Fruit fly (Drosophila melanogaster) whole organism, embryonic: ENCODE measurements around the gene SIFaR.

ENCODE experiments used
- Bteb2 ChIP-seq: fragments of 200-800 bp; sonication (Bioruptor generic); optimal IDR thresholded peaks from 2 replicates; lab custom pipeline; 2016; ENCODE audit warnings: missing biosample characterization, missing genetic modification characterization
- CG10543 ChIP-seq: fragments of 200-800 bp; sonication (Bioruptor generic); optimal IDR thresholded peaks from 3 replicates; lab custom pipeline; 2017; ENCODE audit warnings: missing biosample characterization, mild to moderate bottlenecking, missing genetic modification characterization, moderate library complexity
- CG10654 ChIP-seq: fragments of 200-800 bp; sonication (Bioruptor generic); optimal IDR thresholded peaks from 2 replicates; lab custom pipeline; 2016; ENCODE audit warnings: missing biosample characterization, missing genetic modification characterization
- CG10959 ChIP-seq: fragments of 200-800 bp; sonication (Bioruptor generic); IDR thresholded peaks from 2 replicates; pipeline ENCODE4 v1.3.6; 2022; ENCODE audit warnings: missing biosample characterization, missing genetic modification characterization
- CG10979 ChIP-seq: fragments of 200-800 bp; sonication (Bioruptor generic); optimal IDR thresholded peaks from 2 replicates; lab custom pipeline; 2018; ENCODE audit warnings: missing biosample characterization, mild to moderate bottlenecking, missing genetic modification characterization, moderate library complexity
- CG11456 ChIP-seq: fragments of 200-800 bp; sonication (Bioruptor generic); IDR thresholded peaks from 3 replicates; pipeline ENCODE4 v1.3.6; 2022; ENCODE audit warnings: missing biosample characterization, missing genetic modification characterization
- CG12104 ChIP-seq: fragments of 200-800 bp; sonication (Bioruptor generic); optimal IDR thresholded peaks from 3 replicates; lab custom pipeline; 2016; ENCODE audit warnings: missing biosample characterization, missing genetic modification characterization
- CG12659 ChIP-seq: fragments of 200-800 bp; sonication (Bioruptor generic); optimal IDR thresholded peaks from 3 replicates; lab custom pipeline; 2017; ENCODE audit warnings: mild to moderate bottlenecking, missing biosample characterization, missing genetic modification reagents, missing genetic modification characterization
- CG14710 ChIP-seq: fragments of 200-800 bp; sonication (Bioruptor generic); optimal IDR thresholded peaks from 3 replicates; lab custom pipeline; 2019; ENCODE audit warnings: missing biosample characterization, mild to moderate bottlenecking, missing genetic modification characterization, moderate library complexity
- CG1602 ChIP-seq: fragments of 200-800 bp; sonication (Bioruptor generic); optimal IDR thresholded peaks from 3 replicates; lab custom pipeline; 2016; ENCODE audit warnings: missing biosample characterization, missing genetic modification characterization
- CG1603 ChIP-seq: fragments of 200-800 bp; sonication (Bioruptor generic); optimal IDR thresholded peaks from 2 replicates; lab custom pipeline; 2019; ENCODE audit warnings: missing biosample characterization, mild to moderate bottlenecking, missing genetic modification characterization, moderate library complexity
- CG17829 ChIP-seq: fragments of 200-800 bp; optimal IDR thresholded peaks from 2 replicates; lab custom pipeline; 2019; ENCODE audit warnings: missing biosample characterization, mild to moderate bottlenecking, missing genetic modification characterization, moderate library complexity
- CG2678 ChIP-seq: fragments of 200-800 bp; sonication (Bioruptor generic); optimal IDR thresholded peaks from 3 replicates; lab custom pipeline; 2019; ENCODE audit warnings: missing biosample characterization, mild to moderate bottlenecking, missing genetic modification characterization, moderate library complexity
- CG2712 ChIP-seq: fragments of 200-800 bp; optimal IDR thresholded peaks from 3 replicates; lab custom pipeline; 2019; ENCODE audit warnings: missing biosample characterization, mild to moderate bottlenecking, missing genetic modification characterization, moderate library complexity
- CG30020 ChIP-seq: fragments of 200-800 bp; optimal IDR thresholded peaks from 2 replicates; lab custom pipeline; 2019; ENCODE audit warnings: missing biosample characterization, mild to moderate bottlenecking, missing genetic modification characterization, moderate library complexity
- CG34376 ChIP-seq: fragments of 200-800 bp; sonication (Bioruptor generic); optimal IDR thresholded peaks from 2 replicates; lab custom pipeline; 2018; ENCODE audit warnings: missing biosample characterization, mild to moderate bottlenecking, missing genetic modification characterization
- CG3726 ChIP-seq: fragments of 200-800 bp; sonication (Bioruptor generic); IDR thresholded peaks from 3 replicates; pipeline ENCODE4, ENCODE4 v1.3.6; 2022; ENCODE audit warnings: missing biosample characterization, missing genetic modification characterization
- CG6791 ChIP-seq: fragments of 200-800 bp; sonication (Bioruptor generic); IDR thresholded peaks from 3 replicates; pipeline ENCODE4 v1.3.6; 2022; ENCODE audit warnings: missing biosample characterization, missing genetic modification characterization; ENCODE audit not compliant: partially characterized antibody
- CG7839 ChIP-seq: fragments of 200-800 bp; sonication (Bioruptor generic); optimal IDR thresholded peaks from 3 replicates; lab custom pipeline; 2018; ENCODE audit warnings: missing biosample characterization, mild to moderate bottlenecking, missing genetic modification characterization, moderate library complexity
- CG9932 ChIP-seq: fragments of 200-800 bp; sonication (Bioruptor generic); IDR thresholded peaks from 2 replicates; pipeline ENCODE4 v1.3.6; 2022; ENCODE audit warnings: missing biosample characterization, missing genetic modification characterization
- Dfd ChIP-seq, 2 experiments: fragments of >200 bp; optimal IDR thresholded peaks; 2 replicates each; lab custom pipeline; 2017; ENCODE audit warnings: missing biosample characterization in 2 of 2, missing genetic modification characterization in 2 of 2
- Fer3 ChIP-seq: fragments of 200-800 bp; sonication (Bioruptor generic); optimal IDR thresholded peaks from 2 replicates; lab custom pipeline; 2018; ENCODE audit warnings: missing biosample characterization, mild to moderate bottlenecking, missing genetic modification characterization, moderate library complexity
- GATAe ChIP-seq: fragments of 200-800 bp; sonication (Bioruptor generic); conservative IDR thresholded peaks from 2 replicates; pipeline ENCODE4 v1.3.6; 2022; ENCODE audit warnings: missing biosample characterization, missing genetic modification characterization
- HHEX ChIP-seq: fragments of 200-800 bp; sonication (Bioruptor generic); optimal IDR thresholded peaks from 3 replicates; lab custom pipeline; 2017; ENCODE audit warnings: missing biosample characterization, mild to moderate bottlenecking, missing genetic modification characterization, missing genetic modification reagents
- HLH54F ChIP-seq: fragments of 200-800 bp; sonication (Bioruptor generic); optimal IDR thresholded peaks from 3 replicates; lab custom pipeline; 2016; ENCODE audit warnings: missing biosample characterization, missing genetic modification characterization
- HmgD ChIP-seq: fragments of 200-800 bp; sonication (Bioruptor generic); optimal IDR thresholded peaks from 3 replicates; lab custom pipeline; 2016; ENCODE audit warnings: missing biosample characterization, missing genetic modification characterization
- Hr51 ChIP-seq, 2 experiments: fragments of 200-800 bp; sonication (Bioruptor generic); optimal IDR thresholded peaks; 2 replicates in 1 of 2; 3 replicates in 1 of 2; lab custom pipeline; 2016 to 2018; ENCODE audit warnings: missing biosample characterization in 2 of 2, missing genetic modification characterization in 2 of 2, mild to moderate bottlenecking in 1 of 2, moderate library complexity in 1 of 2
- Hr78 ChIP-seq, 2 experiments: fragments of 200-800 bp in 1 of 2; fragments of >200 bp in 1 of 2; sonication (Bioruptor generic) in 1 of 2; optimal IDR thresholded peaks; 2 replicates each; lab custom pipeline; 2017 to 2019; ENCODE audit warnings: missing biosample characterization in 2 of 2, missing genetic modification characterization in 2 of 2, mild to moderate bottlenecking in 1 of 2, moderate library complexity in 1 of 2
- MESR4 ChIP-seq: fragments of 200-800 bp; sonication (Bioruptor generic); optimal IDR thresholded peaks from 2 replicates; lab custom pipeline; 2018; ENCODE audit warnings: missing biosample characterization, mild to moderate bottlenecking, missing genetic modification characterization, moderate library complexity
- TFAM ChIP-seq: fragments of 200-800 bp; sonication (Bioruptor generic); optimal IDR thresholded peaks from 2 replicates; lab custom pipeline; 2017; ENCODE audit warnings: missing biosample characterization, missing genetic modification characterization, inconsistent platforms
- Vsx1 ChIP-seq: fragments of 200-800 bp; sonication (Bioruptor generic); optimal IDR thresholded peaks from 2 replicates; lab custom pipeline; 2017; ENCODE audit warnings: missing biosample characterization, mild to moderate bottlenecking, missing genetic modification characterization, missing genetic modification reagents
- amos ChIP-seq: fragments of 200-800 bp; sonication (Bioruptor generic); IDR thresholded peaks from 2 replicates; pipeline ENCODE4 v1.3.6; 2022; ENCODE audit warnings: missing biosample characterization, missing genetic modification characterization; ENCODE audit not compliant: partially characterized antibody
- chn ChIP-seq: fragments of 200-800 bp; sonication (Bioruptor generic); optimal IDR thresholded peaks from 2 replicates; lab custom pipeline; 2016; ENCODE audit warnings: missing biosample characterization, missing genetic modification characterization
- dm ChIP-seq: fragments of 200-800 bp; sonication (Bioruptor generic); optimal IDR thresholded peaks from 3 replicates; lab custom pipeline; 2016; ENCODE audit warnings: missing biosample characterization, missing genetic modification characterization
- fd102C ChIP-seq: fragments of 200-800 bp; sonication (Bioruptor generic); optimal IDR thresholded peaks from 2 replicates; lab custom pipeline; 2018; ENCODE audit warnings: missing biosample characterization, mild to moderate bottlenecking, missing genetic modification characterization, moderate library complexity
- gfzf ChIP-seq: fragments of 200-800 bp; sonication (Bioruptor generic); optimal IDR thresholded peaks from 2 replicates; lab custom pipeline; 2016; ENCODE audit warnings: missing biosample characterization, mild to moderate bottlenecking, missing genetic modification characterization, moderate library complexity
- ind ChIP-seq: fragments of 200-800 bp; sonication (Bioruptor generic); optimal IDR thresholded peaks from 3 replicates; lab custom pipeline; 2016; ENCODE audit warnings: missing biosample characterization, missing genetic modification characterization
- kay ChIP-seq: fragments of 200-800 bp; sonication (Bioruptor generic); optimal IDR thresholded peaks from 2 replicates; lab custom pipeline; 2016; ENCODE audit warnings: missing biosample characterization, missing genetic modification characterization
- ken ChIP-seq: fragments of 200-800 bp; sonication (Bioruptor generic); IDR thresholded peaks from 3 replicates; pipeline ENCODE4 v1.3.6; 2022; ENCODE audit warnings: missing biosample characterization, missing genetic modification characterization
- klu ChIP-seq: fragments of 200-800 bp; sonication (Bioruptor generic); IDR thresholded peaks from 2 replicates; pipeline ENCODE4 v1.3.6; 2022; ENCODE audit warnings: missing biosample characterization, missing genetic modification characterization
- lbe ChIP-seq: fragments of 200-800 bp; sonication (Bioruptor generic); optimal IDR thresholded peaks from 2 replicates; lab custom pipeline; 2016; ENCODE audit warnings: missing biosample characterization, mild to moderate bottlenecking, missing genetic modification characterization
- maf-S ChIP-seq: fragments of 200-800 bp; sonication (Bioruptor generic); optimal IDR thresholded peaks from 2 replicates; lab custom pipeline; 2016; ENCODE audit warnings: missing biosample characterization, missing genetic modification characterization
- odd ChIP-seq: fragments of 200-800 bp; sonication (Bioruptor generic); optimal IDR thresholded peaks from 2 replicates; lab custom pipeline; 2017; ENCODE audit warnings: missing biosample characterization, mild to moderate bottlenecking, missing genetic modification characterization
- ro ChIP-seq: fragments of 200-800 bp; sonication (Bioruptor generic); IDR thresholded peaks from 2 replicates; pipeline ENCODE4 v1.3.6; 2022; ENCODE audit warnings: missing biosample characterization, missing genetic modification characterization
- sens ChIP-seq: fragments of 200-800 bp; sonication (Bioruptor generic); peaks from one replicate; lab custom pipeline; 2016; ENCODE audit warnings: missing biosample characterization, missing genetic modification characterization
- sim ChIP-seq: fragments of 200-800 bp; sonication (Bioruptor generic); IDR thresholded peaks from 2 replicates; pipeline ENCODE4 v1.3.6; 2022; ENCODE audit warnings: missing biosample characterization, missing genetic modification characterization
- slou ChIP-seq: fragments of 200-800 bp; sonication (Bioruptor generic); optimal IDR thresholded peaks from 3 replicates; lab custom pipeline; 2016; ENCODE audit warnings: missing biosample characterization, missing genetic modification characterization
- sr ChIP-seq: fragments of 200-800 bp; sonication (Bioruptor generic); IDR thresholded peaks from 3 replicates; pipeline ENCODE4 v1.3.6; 2022; ENCODE audit warnings: missing biosample characterization, missing genetic modification characterization
- unpg ChIP-seq: fragments of 200-800 bp; sonication (Bioruptor generic); optimal IDR thresholded peaks from 3 replicates; lab custom pipeline; 2018; ENCODE audit warnings: missing biosample characterization, mild to moderate bottlenecking, missing genetic modification characterization, moderate library complexity
- vvl ChIP-seq: fragments of 200-800 bp; sonication (Bioruptor generic); IDR thresholded peaks from 2 replicates; pipeline ENCODE4 v1.3.6; 2022; ENCODE audit warnings: missing biosample characterization, missing genetic modification characterization

SIFaR gene

dm6 chr3R:21268873-21269272 lies 24.9 kb downstream of the SIFaR start, which contains the start of gene Rab1 (continued):
- peak; percentile 1 for TF ChIP-seq CG30020 (tag; lab: Kevin White, UChicago)
- peak; percentile 43 for TF ChIP-seq CG2712 (tag; lab: Kevin White, UChicago)
- no peak for TF ChIP-seq CG1602 (GFP tag; lab: Kevin White, UChicago)
- TF ChIP-seq gfzf (GFP tag; lab: Kevin White, UChicago) = peak; percentile 27
- TF ChIP-seq ro (GFP tag; lab: Robert Waterston, UW) = no peak
- peak; percentile 1 for TF ChIP-seq sens (GFP tag; lab: Kevin White, UChicago)
- peak; percentile 39 for TF ChIP-seq HLH54F
- peak; percentile 8 for TF ChIP-seq CG12104 (GFP tag; lab: Kevin White, UChicago)
- no peak for TF ChIP-seq sim
- TF ChIP-seq maf-S (GFP tag; lab: Kevin White, UChicago) = peak; percentile 22
- TF ChIP-seq Hr51 (GFP tag; optimal IDR thresholded peaks at IDR 0.05; lab: Kevin White, UChicago) = peak in 1 of 2 experiments; percentile 59
- TF ChIP-seq TFAM (GFP tag; lab: Kevin White, UChicago) = no peak
- peak; percentile 56 for TF ChIP-seq dm (GFP tag; lab: Kevin White, UChicago)
- TF ChIP-seq CG10959 = 0 out of 2 replicates have a peak, but pooled peaks have one; percentile 8
- peak; percentile 75 for TF ChIP-seq CG9932 (GFP tag; lab: Robert Waterston, UW)
- peak; percentile 54 for TF ChIP-seq CG34376 (GFP tag; lab: Kevin White, UChicago)
- TF ChIP-seq HHEX (GFP tag; lab: Kevin White, UChicago) = peak; percentile 45
- no peak for TF ChIP-seq GATAe
- TF ChIP-seq Hr78 (GFP tag; optimal IDR thresholded peaks at IDR 0.05; lab: Kevin White, UChicago) = peak in 1 of 2 experiments; percentile 39
- TF ChIP-seq MESR4 (GFP tag; lab: Kevin White, UChicago) = peak; percentile 97
- peak; percentile 4 for TF ChIP-seq CG10654 (GFP tag; lab: Kevin White, UChicago)
- TF ChIP-seq chn (GFP tag; lab: Kevin White, UChicago) = peak; percentile 34
- peak; percentile 16 for TF ChIP-seq CG7839 (tag; lab: Kevin White, UChicago)
- TF ChIP-seq unpg (GFP tag; lab: Kevin White, UChicago) = peak; percentile 24
- TF ChIP-seq CG10979 = peak; percentile 24
- TF ChIP-seq Bteb2 = peak; percentile 17
- TF ChIP-seq ind (GFP tag; lab: Kevin White, UChicago) = peak; percentile 22
- TF ChIP-seq sr (GFP tag; lab: Robert Waterston, UW) = peak; percentile 97
- TF ChIP-seq lbe (GFP tag; lab: Kevin White, UChicago) = peak; percentile 16
- TF ChIP-seq CG2678 (tag; lab: Kevin White, UChicago) = peak; percentile 41
- TF ChIP-seq CG12659 (GFP tag; lab: Kevin White, UChicago) = peak; percentile 62
- TF ChIP-seq HmgD (GFP tag; lab: Kevin White, UChicago) = peak; percentile 18
- no peak for TF ChIP-seq CG3726 (GFP tag; lab: Robert Waterston, UW)
- TF ChIP-seq Dfd (GFP tag; optimal IDR thresholded peaks at IDR 0.05; lab: Kevin White, UChicago) = no peak
- no peak for TF ChIP-seq slou
- TF ChIP-seq Fer3 = peak; percentile 20
- peak; percentile 71 for TF ChIP-seq vvl (GFP tag; lab: Robert Waterston, UW)
- TF ChIP-seq CG1603 (tag; lab: Kevin White, UChicago) = peak; percentile 73
- TF ChIP-seq amos = peak; percentile 28; the same call in 1 of the 2 replicates
- TF ChIP-seq odd (GFP tag; lab: Kevin White, UChicago) = no peak
- TF ChIP-seq CG6791 = no peak
- TF ChIP-seq kay = peak; percentile 24
- TF ChIP-seq CG14710 = peak; percentile 5
- TF ChIP-seq CG10543 = peak; percentile 67
- no peak for TF ChIP-seq fd102C
- peak; percentile 73; the same call in 2 of the 3 replicates for TF ChIP-seq CG11456 (GFP tag; lab: Robert Waterston, UW)
- no peak for TF ChIP-seq ken
- TF ChIP-seq Vsx1 (GFP tag; lab: Kevin White, UChicago) = no peak
- peak; percentile 46 for TF ChIP-seq klu (GFP tag; lab: Robert Waterston, UW)
- peak; percentile 29 for TF ChIP-seq CG17829 (tag; lab: Kevin White, UChicago)
